Fruit fly (Drosophila melanogaster) whole organism, embryonic: ENCODE results near the gene SerRS-m.

Experiments used
- Antp ChIP-seq: fragments of 200-800 bp; sonication (Bioruptor generic); optimal IDR thresholded peaks from 3 replicates; lab custom pipeline; 2016; ENCODE audit warnings: missing biosample characterization, missing genetic modification characterization
- BEAF-32 ChIP-seq: fragments of 200-800 bp; sonication (Bioruptor generic); optimal IDR thresholded peaks from 3 replicates; lab custom pipeline; 2017; ENCODE audit warnings: missing biosample characterization, missing genetic modification characterization, mild to moderate bottlenecking, moderate library complexity, missing genetic modification reagents
- Bdp1 ChIP-seq: fragments of 200-800 bp; sonication (Bioruptor generic); optimal IDR thresholded peaks from 3 replicates; lab custom pipeline; 2016; ENCODE audit warnings: missing biosample characterization, missing genetic modification characterization
- CG10267 ChIP-seq: fragments of 200-800 bp; sonication (Bioruptor generic); optimal IDR thresholded peaks from 2 replicates; lab custom pipeline; 2018; ENCODE audit warnings: missing biosample characterization, mild to moderate bottlenecking, missing genetic modification characterization, moderate library complexity
- CG12155 ChIP-seq: fragments of 200-800 bp; sonication (Bioruptor generic); optimal IDR thresholded peaks from 3 replicates; lab custom pipeline; 2016; ENCODE audit warnings: missing biosample characterization, missing genetic modification characterization
- CG15514 ChIP-seq: fragments of 200-800 bp; sonication (Bioruptor generic); optimal IDR thresholded peaks from 3 replicates; lab custom pipeline; 2017; ENCODE audit warnings: missing biosample characterization, missing genetic modification characterization, mild to moderate bottlenecking, moderate library complexity, missing genetic modification reagents
- CG1603 ChIP-seq: fragments of 200-800 bp; sonication (Bioruptor generic); optimal IDR thresholded peaks from 2 replicates; lab custom pipeline; 2019; ENCODE audit warnings: missing biosample characterization, mild to moderate bottlenecking, missing genetic modification characterization, moderate library complexity
- CG16813 ChIP-seq: fragments of 200-800 bp; sonication (Bioruptor generic); IDR thresholded peaks from 3 replicates; pipeline ENCODE4 v1.3.6; 2022; ENCODE audit warnings: missing biosample characterization, missing genetic modification characterization; ENCODE audit not compliant: partially characterized antibody
- CG17385 ChIP-seq: fragments of 200-800 bp; sonication (Bioruptor generic); optimal IDR thresholded peaks from 3 replicates; lab custom pipeline; 2018; ENCODE audit warnings: missing biosample characterization, mild to moderate bottlenecking, missing genetic modification characterization
- CG34224 ChIP-seq: fragments of 200-800 bp; sonication (Bioruptor generic); IDR thresholded peaks from 3 replicates; pipeline ENCODE4 v1.3.6; 2022; ENCODE audit warnings: missing biosample characterization, missing genetic modification characterization; ENCODE audit not compliant: partially characterized antibody
- CG34376 ChIP-seq: fragments of 200-800 bp; sonication (Bioruptor generic); optimal IDR thresholded peaks from 2 replicates; lab custom pipeline; 2018; ENCODE audit warnings: missing biosample characterization, mild to moderate bottlenecking, missing genetic modification characterization
- CG34422 ChIP-seq: fragments of 200-800 bp; sonication (Bioruptor generic); IDR thresholded peaks from 3 replicates; pipeline ENCODE4 v1.3.6; 2022; ENCODE audit warnings: missing biosample characterization, missing genetic modification characterization
- CG3995 ChIP-seq: fragments of 200-800 bp; sonication (Bioruptor generic); optimal IDR thresholded peaks from 3 replicates; lab custom pipeline; 2016; ENCODE audit warnings: missing biosample characterization, missing genetic modification characterization
- CG4617 ChIP-seq: fragments of 200-800 bp; sonication (Bioruptor generic); optimal IDR thresholded peaks from 3 replicates; lab custom pipeline; 2016; ENCODE audit warnings: missing biosample characterization, missing genetic modification characterization, borderline replicate concordance
- CG6254 ChIP-seq: fragments of 200-800 bp; sonication (Bioruptor generic); optimal IDR thresholded peaks from 3 replicates; lab custom pipeline; 2017; ENCODE audit warnings: mild to moderate bottlenecking, missing biosample characterization, missing genetic modification reagents, missing genetic modification characterization
- CG7963 ChIP-seq: fragments of 200-800 bp; sonication (Bioruptor generic); IDR thresholded peaks from 3 replicates; pipeline ENCODE4 v1.3.6; 2022; ENCODE audit warnings: missing biosample characterization, missing genetic modification characterization; ENCODE audit not compliant: partially characterized antibody
- Camta ChIP-seq: fragments of 200-800 bp; sonication (Bioruptor generic); optimal IDR thresholded peaks from 2 replicates; lab custom pipeline; 2016; ENCODE audit warnings: missing biosample characterization, missing genetic modification characterization
- Dll ChIP-seq: fragments of 200-800 bp; sonication (Bioruptor generic); IDR thresholded peaks from 4 replicates; pipeline ENCODE4 v1.3.6; 2022; ENCODE audit warnings: missing biosample characterization, missing genetic modification characterization; ENCODE audit not compliant: partially characterized antibody
- Dref ChIP-seq: fragments of 200-800 bp; sonication (Bioruptor generic); IDR thresholded peaks from 2 replicates; pipeline ENCODE4 v1.3.6; 2022; ENCODE audit warnings: missing biosample characterization, missing genetic modification characterization
- H2.0 ChIP-seq: fragments of 200-800 bp; sonication (Bioruptor generic); IDR thresholded peaks from 2 replicates; pipeline ENCODE4 v1.3.6; 2022; ENCODE audit warnings: missing biosample characterization, missing genetic modification characterization
- HLH4C ChIP-seq: fragments of 200-800 bp; sonication (Bioruptor generic); IDR thresholded peaks from 3 replicates; pipeline ENCODE4 v1.3.6; 2022; ENCODE audit warnings: missing biosample characterization, missing genetic modification characterization; ENCODE audit not compliant: partially characterized antibody
- HLH54F ChIP-seq: fragments of 200-800 bp; sonication (Bioruptor generic); optimal IDR thresholded peaks from 3 replicates; lab custom pipeline; 2016; ENCODE audit warnings: missing biosample characterization, missing genetic modification characterization
- MESR4 ChIP-seq: fragments of 200-800 bp; sonication (Bioruptor generic); optimal IDR thresholded peaks from 2 replicates; lab custom pipeline; 2018; ENCODE audit warnings: missing biosample characterization, mild to moderate bottlenecking, missing genetic modification characterization, moderate library complexity
- Med ChIP-seq: fragments of 200-800 bp; sonication (Bioruptor generic); peaks from one replicate; lab custom pipeline; 2016; ENCODE audit warnings: missing biosample characterization, missing genetic modification characterization, mild to moderate bottlenecking, inconsistent platforms, moderate library complexity
- Myb ChIP-seq: fragments of 200-800 bp; sonication (Bioruptor generic); optimal IDR thresholded peaks from 2 replicates; lab custom pipeline; 2016; ENCODE audit warnings: missing biosample characterization, missing genetic modification characterization
- Nf-YA ChIP-seq: fragments of 200-800 bp; sonication (Bioruptor generic); IDR thresholded peaks from 2 replicates; pipeline ENCODE4 v1.3.6; 2022; ENCODE audit warnings: missing biosample characterization, missing genetic modification characterization
- Nf-YB ChIP-seq: fragments of 200-800 bp; sonication (Bioruptor generic); optimal IDR thresholded peaks from 3 replicates; lab custom pipeline; 2019; ENCODE audit warnings: missing biosample characterization, mild to moderate bottlenecking, missing genetic modification characterization, moderate library complexity
- Nf-YC ChIP-seq: fragments of 200-800 bp; optimal IDR thresholded peaks from 3 replicates; lab custom pipeline; 2019; ENCODE audit warnings: missing biosample characterization, mild to moderate bottlenecking, missing genetic modification characterization, moderate library complexity
- Rfx ChIP-seq: fragments of 200-800 bp; sonication (Bioruptor generic); IDR thresholded peaks from 2 replicates; pipeline ENCODE4 v1.3.6; 2022; ENCODE audit warnings: missing biosample characterization, missing genetic modification characterization
- Sry-δ ChIP-seq: fragments of 200-800 bp; sonication (Bioruptor generic); optimal IDR thresholded peaks from 2 replicates; lab custom pipeline; 2016; ENCODE audit warnings: missing biosample characterization, missing genetic modification characterization
- Xbp1 ChIP-seq: fragments of 200-800 bp; sonication (Bioruptor generic); optimal IDR thresholded peaks from 3 replicates; lab custom pipeline; 2016; ENCODE audit warnings: missing biosample characterization, mild to moderate bottlenecking, missing genetic modification characterization
- amos ChIP-seq: fragments of 200-800 bp; sonication (Bioruptor generic); IDR thresholded peaks from 2 replicates; pipeline ENCODE4 v1.3.6; 2022; ENCODE audit warnings: missing biosample characterization, missing genetic modification characterization; ENCODE audit not compliant: partially characterized antibody
- crp ChIP-seq, 2 experiments: fragments of 200-800 bp; sonication (Bioruptor generic); optimal IDR thresholded peaks; 2 replicates in 1 of 2; 3 replicates in 1 of 2; lab custom pipeline; 2017; ENCODE audit warnings: missing biosample characterization in 2 of 2, missing genetic modification characterization in 2 of 2, mild to moderate bottlenecking in 1 of 2, moderate library complexity in 1 of 2
- dm ChIP-seq: fragments of 200-800 bp; sonication (Bioruptor generic); optimal IDR thresholded peaks from 3 replicates; lab custom pipeline; 2016; ENCODE audit warnings: missing biosample characterization, missing genetic modification characterization
- grau ChIP-seq: fragments of 200-800 bp; optimal IDR thresholded peaks from 3 replicates; lab custom pipeline; 2019; ENCODE audit warnings: missing biosample characterization, mild to moderate bottlenecking, missing genetic modification characterization, moderate library complexity
- hb ChIP-seq: fragments of 200-800 bp; sonication (Bioruptor generic); IDR thresholded peaks from 3 replicates; pipeline ENCODE4 v1.3.6; 2022; ENCODE audit warnings: missing biosample characterization, missing genetic modification characterization; ENCODE audit not compliant: partially characterized antibody
- lbe ChIP-seq: fragments of 200-800 bp; sonication (Bioruptor generic); optimal IDR thresholded peaks from 2 replicates; lab custom pipeline; 2016; ENCODE audit warnings: missing biosample characterization, mild to moderate bottlenecking, missing genetic modification characterization
- lilli ChIP-seq: fragments of 200-800 bp; sonication (Bioruptor generic); optimal IDR thresholded peaks from 3 replicates; lab custom pipeline; 2016; ENCODE audit warnings: missing biosample characterization, missing genetic modification characterization
- lmd ChIP-seq: fragments of 200-800 bp; sonication (Bioruptor generic); IDR thresholded peaks from 2 replicates; pipeline ENCODE4 v1.3.6; 2022; ENCODE audit warnings: missing biosample characterization, missing genetic modification characterization
- nerfin-1 ChIP-seq: fragments of 200-800 bp; sonication (Bioruptor generic); optimal IDR thresholded peaks from 3 replicates; lab custom pipeline; 2019; ENCODE audit warnings: missing biosample characterization, mild to moderate bottlenecking, missing genetic modification characterization, moderate library complexity
- nerfin-2 ChIP-seq: fragments of 200-800 bp; sonication (Bioruptor generic); IDR thresholded peaks from 2 replicates; pipeline ENCODE4 v1.3.6; 2022; ENCODE audit warnings: missing biosample characterization, missing genetic modification characterization; ENCODE audit not compliant: partially characterized antibody
- rib ChIP-seq: fragments of 200-800 bp; sonication (Bioruptor generic); IDR thresholded peaks from 2 replicates; pipeline ENCODE4 v1.3.6; 2022; ENCODE audit warnings: missing biosample characterization, missing genetic modification characterization
- sens ChIP-seq: fragments of 200-800 bp; sonication (Bioruptor generic); peaks from one replicate; lab custom pipeline; 2016; ENCODE audit warnings: missing biosample characterization, missing genetic modification characterization
- sna ChIP-seq: fragments of 200-800 bp; sonication (Bioruptor generic); IDR thresholded peaks from 2 replicates; pipeline ENCODE4 v1.3.6; 2022; ENCODE audit warnings: missing biosample characterization, missing genetic modification characterization; ENCODE audit not compliant: partially characterized antibody
- stc ChIP-seq: fragments of 200-800 bp; sonication (Bioruptor generic); IDR thresholded peaks from 2 replicates; pipeline ENCODE4 v1.3.6; 2022; ENCODE audit warnings: missing biosample characterization, missing genetic modification characterization
- stwl ChIP-seq: fragments of 200-800 bp; sonication (Bioruptor generic); optimal IDR thresholded peaks from 3 replicates; lab custom pipeline; 2018; ENCODE audit warnings: missing biosample characterization, mild to moderate bottlenecking, missing genetic modification characterization, moderate library complexity
- ttk ChIP-seq: fragments of 200-800 bp; sonication (Bioruptor generic); IDR thresholded peaks from 2 replicates; pipeline ENCODE4 v2.1.2; 2022; ENCODE audit warnings: missing biosample characterization, missing genetic modification characterization
- unc-4 ChIP-seq: fragments of 200-800 bp; sonication (Bioruptor generic); IDR thresholded peaks from 2 replicates; pipeline ENCODE4 v1.3.6; 2022; ENCODE audit warnings: missing biosample characterization, missing genetic modification characterization; ENCODE audit not compliant: partially characterized antibody
- unpg ChIP-seq: fragments of 200-800 bp; sonication (Bioruptor generic); optimal IDR thresholded peaks from 3 replicates; lab custom pipeline; 2018; ENCODE audit warnings: missing biosample characterization, mild to moderate bottlenecking, missing genetic modification characterization, moderate library complexity

Gene SerRS-m

DNA sequence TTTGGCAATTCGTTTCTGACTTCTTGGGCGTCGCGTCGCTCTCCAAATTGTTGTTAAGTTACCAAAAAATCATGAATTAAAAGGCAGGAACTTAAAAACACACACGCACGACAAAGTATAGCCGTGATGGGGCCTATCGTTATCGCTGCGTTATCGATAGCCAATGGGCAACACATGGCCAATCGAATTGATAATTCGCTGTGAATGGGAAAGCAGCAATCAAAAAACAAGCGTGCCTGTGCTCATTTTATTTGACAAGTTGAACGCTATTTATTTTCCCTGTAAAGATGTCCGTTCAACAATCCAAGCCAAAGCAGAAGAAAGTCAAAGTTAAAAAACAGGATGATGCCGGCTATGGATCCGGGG, 5.5 kb downstream of the SerRS-m start, which contains the start of the genes Surf4 and CG31301 (continued):
- TF ChIP-seq CG4617: peak; percentile 38
- peak; percentile 76 for TF ChIP-seq CG7963
- peak; percentile 12 for TF ChIP-seq CG10267 (tag; lab: Kevin White, UChicago)
- TF ChIP-seq crp (GFP tag; optimal IDR thresholded peaks at IDR 0.05; lab: Kevin White, UChicago): peak in 1 of 2 experiments; percentile 52
- peak; percentile 32 for TF ChIP-seq CG34376 (GFP tag; lab: Kevin White, UChicago)
- TF ChIP-seq HLH54F (GFP tag; lab: Kevin White, UChicago): no peak
- TF ChIP-seq Nf-YC (tag; lab: Kevin White, UChicago): peak; percentile 8
- TF ChIP-seq CG1603 (tag; lab: Kevin White, UChicago): peak; percentile 66
- TF ChIP-seq Med (GFP tag; lab: Kevin White, UChicago): peak; percentile 71
- TF ChIP-seq Sry-δ: peak; percentile 51
- no peak for TF ChIP-seq Bdp1 (GFP tag; lab: Kevin White, UChicago)
- peak; percentile 91 for TF ChIP-seq dm (GFP tag; lab: Kevin White, UChicago)
- no peak for TF ChIP-seq lbe (GFP tag; lab: Kevin White, UChicago)
- peak; percentile 66 for TF ChIP-seq CG16813 (GFP tag; lab: Robert Waterston, UW)
- peak; percentile 50 for TF ChIP-seq CG3995 (GFP tag; lab: Kevin White, UChicago)
- peak; percentile 74 for TF ChIP-seq amos
- peak; percentile 77 for TF ChIP-seq MESR4 (GFP tag; lab: Kevin White, UChicago)
- peak; percentile 59 for TF ChIP-seq unc-4
- no peak for TF ChIP-seq ttk (GFP tag; lab: Robert Waterston, UW)
- TF ChIP-seq Dll (GFP tag; lab: Robert Waterston, UW): peak; percentile 61; the same call in 3 of the 4 replicates
- peak; percentile 40; the same call in 1 of the 2 replicates for TF ChIP-seq sna (GFP tag; lab: Robert Waterston, UW)
- TF ChIP-seq nerfin-2 (GFP tag; lab: Robert Waterston, UW): peak; percentile 77
- TF ChIP-seq HLH4C (GFP tag; lab: Robert Waterston, UW): peak; percentile 86
- peak; percentile 91 for TF ChIP-seq Dref
- TF ChIP-seq CG12155: peak; percentile 13
- no peak for TF ChIP-seq Nf-YA (GFP tag; lab: Robert Waterston, UW)
- peak; percentile 27 for TF ChIP-seq CG15514 (GFP tag; lab: Kevin White, UChicago)
- TF ChIP-seq Rfx (GFP tag; lab: Robert Waterston, UW): 0 out of 2 replicates have a peak, but pooled peaks have one; percentile 10
- TF ChIP-seq lmd (GFP tag; lab: Robert Waterston, UW): no peak
- peak; percentile 34 for TF ChIP-seq CG17385 (GFP tag; lab: Kevin White, UChicago)
- TF ChIP-seq Myb (GFP tag; lab: Kevin White, UChicago): peak; percentile 18
- peak; percentile 62 for TF ChIP-seq stwl (tag; lab: Kevin White, UChicago)
- TF ChIP-seq H2.0 (GFP tag; lab: Robert Waterston, UW): no peak
- no peak for TF ChIP-seq Antp (GFP tag; lab: Kevin White, UChicago)
- peak; percentile 5 for TF ChIP-seq lilli (GFP tag; lab: Kevin White, UChicago)
- TF ChIP-seq Nf-YB (GFP tag; lab: Kevin White, UChicago): no peak
- no peak for TF ChIP-seq nerfin-1 (tag; lab: Kevin White, UChicago)
- peak; percentile 67 for TF ChIP-seq BEAF-32
- peak; percentile 23 for TF ChIP-seq sens (GFP tag; lab: Kevin White, UChicago)
- TF ChIP-seq CG6254 (GFP tag; lab: Kevin White, UChicago): no peak
- TF ChIP-seq grau (tag; lab: Kevin White, UChicago): no peak
- no peak for TF ChIP-seq stc (GFP tag; lab: Robert Waterston, UW)
- no peak for TF ChIP-seq rib (GFP tag; lab: Robert Waterston, UW)
- peak; percentile 6 for TF ChIP-seq unpg (GFP tag; lab: Kevin White, UChicago)
- peak; percentile 17; the same call in 1 of the 3 replicates for TF ChIP-seq CG34422 (GFP tag; lab: Robert Waterston, UW)
- TF ChIP-seq Xbp1 (GFP tag; lab: Kevin White, UChicago): no peak
- peak; percentile 64 for TF ChIP-seq CG34224 (GFP tag; lab: Robert Waterston, UW)
- TF ChIP-seq Camta: no peak
- TF ChIP-seq hb (GFP tag; lab: Robert Waterston, UW): peak; percentile 73
